Worm (Caenorhabditis elegans) whole organism, L4/young adult: ENCODE measurements around the gene smut-1.

ENCODE experiments used
- W03F9.2 ChIP-seq: fragments of 150-350 bp; optimal IDR thresholded peaks from 2 replicates; lab custom pipeline; 2014; ENCODE audit warnings: missing biosample characterization, missing genetic modification characterization
- dao-5 ChIP-seq: sonication (generic microtip); optimal IDR thresholded peaks from 2 replicates; lab custom pipeline; 2016; ENCODE audit warnings: missing genotype, missing genetic modification characterization, moderate library complexity, missing compliant biosample characterization
- him-1 ChIP-seq: sonication (generic microtip); optimal IDR thresholded peaks from 2 replicates; lab custom pipeline; 2016; ENCODE audit warnings: missing genotype, missing genetic modification reagents, missing genetic modification characterization, missing compliant biosample characterization

- no peak for TF ChIP-seq him-1 (tag; lab: Kevin White, UChicago)
- TF ChIP-seq W03F9.2 (tag; lab: Kevin White, UChicago) = peak; percentile 64
- no peak for TF ChIP-seq dao-5
These were observed 1.1 kb upstream of the smut-1 start, which contains the start of gene Y38A10A.7 for ce11 chrV:6095829-6096228.
